Fruit fly (Drosophila melanogaster) Kc167 (cell line): Measurements from ENCODE around the gene CG4042.

ENCODE experiments used
- Myc ChIP-seq: fragments of >200 bp; optimal IDR thresholded peaks from 2 replicates; lab custom pipeline; 2017; ENCODE audit warnings: missing external identifiers
- Sin3A ChIP-seq: fragments of >200 bp; optimal IDR thresholded peaks from 2 replicates; lab custom pipeline; 2018; ENCODE audit warnings: missing external identifiers
- h ChIP-seq: fragments of >200 bp; optimal IDR thresholded peaks from 3 replicates; lab custom pipeline; 2018; ENCODE audit warnings: missing external identifiers
- insv ChIP-seq: fragments of >200 bp; optimal IDR thresholded peaks from 3 replicates; lab custom pipeline; 2018; ENCODE audit warnings: missing external identifiers
- psq ChIP-seq: fragments of >200 bp; optimal IDR thresholded peaks from 2 replicates; lab custom pipeline; 2017; ENCODE audit warnings: missing external identifiers
- ttk ChIP-seq: sonication (Bioruptor generic); optimal IDR thresholded peaks from 2 replicates; lab custom pipeline; 2017; ENCODE audit warnings: missing external identifiers

- no peak for TF ChIP-seq insv (lab: Kevin White, UChicago)
- no peak for TF ChIP-seq h (lab: Kevin White, UChicago)
- no peak for TF ChIP-seq psq (lab: Kevin White, UChicago)
- no peak for TF ChIP-seq Myc (lab: Kevin White, UChicago)
- no peak for TF ChIP-seq Sin3A (lab: Kevin White, UChicago)
- TF ChIP-seq ttk (lab: Kevin White, UChicago), result no peak
Measured at dm6 chr3L:20777496-20777895, 6.2 kb upstream of the CG4042 start.
